Fruit fly (Drosophila melanogaster) whole organism, prepupa: ENCODE measurements around the gene Actbeta.

Experiments
- Blimp-1 ChIP-seq: fragments of 200-800 bp; sonication (Bioruptor generic); optimal IDR thresholded peaks from 3 replicates; lab custom pipeline; 2017; ENCODE audit warnings: missing biosample characterization, missing genetic modification characterization, mild to moderate bottlenecking, moderate library complexity, missing genetic modification reagents
- CG10631 ChIP-seq: fragments of 200-800 bp; sonication (Bioruptor generic); optimal IDR thresholded peaks from 2 replicates; lab custom pipeline; 2016; ENCODE audit warnings: missing biosample characterization, missing genetic modification characterization
- CG10669 ChIP-seq: fragments of 200-800 bp; sonication (Bioruptor generic); optimal IDR thresholded peaks from 3 replicates; lab custom pipeline; 2018; ENCODE audit warnings: missing biosample characterization, mild to moderate bottlenecking, missing genetic modification characterization, moderate library complexity
- CG11762 ChIP-seq: fragments of 200-800 bp; sonication (Bioruptor generic); optimal IDR thresholded peaks from 3 replicates; lab custom pipeline; 2016; ENCODE audit warnings: missing biosample characterization, missing genetic modification characterization; ENCODE audit not compliant: insufficient read depth
- CG1621 ChIP-seq: fragments of 200-800 bp; sonication (Bioruptor generic); optimal IDR thresholded peaks from 3 replicates; lab custom pipeline; 2018; ENCODE audit warnings: missing biosample characterization, mild to moderate bottlenecking, missing genetic modification characterization
- CG16779 ChIP-seq: fragments of 200-800 bp; sonication (Bioruptor generic); optimal IDR thresholded peaks from 3 replicates; lab custom pipeline; 2017; ENCODE audit warnings: missing biosample characterization, mild to moderate bottlenecking, missing genetic modification characterization
- CG31627 ChIP-seq: fragments of 200-800 bp; sonication (Bioruptor generic); optimal IDR thresholded peaks from 3 replicates; lab custom pipeline; 2016; ENCODE audit warnings: missing biosample characterization, missing genetic modification characterization
- CG32006 ChIP-seq: fragments of 200-800 bp; sonication (Bioruptor generic); optimal IDR thresholded peaks from 3 replicates; lab custom pipeline; 2017; ENCODE audit warnings: missing biosample characterization, mild to moderate bottlenecking, missing genetic modification characterization
- CG34406 ChIP-seq: fragments of 200-800 bp; sonication (Bioruptor generic); optimal IDR thresholded peaks from 3 replicates; lab custom pipeline; 2016; ENCODE audit warnings: missing biosample characterization, missing genetic modification characterization
- CG3919 ChIP-seq: fragments of 200-800 bp; sonication (Bioruptor generic); optimal IDR thresholded peaks from 3 replicates; lab custom pipeline; 2016; ENCODE audit warnings: missing biosample characterization, missing genetic modification characterization
- CG4318 ChIP-seq: fragments of 200-800 bp; sonication (Bioruptor generic); optimal IDR thresholded peaks from 3 replicates; lab custom pipeline; 2017; ENCODE audit warnings: missing biosample characterization, mild to moderate bottlenecking, missing genetic modification characterization
- CG6276 ChIP-seq: fragments of 200-800 bp; sonication (Bioruptor generic); optimal IDR thresholded peaks from 2 replicates; lab custom pipeline; 2017; ENCODE audit warnings: missing biosample characterization, mild to moderate bottlenecking, missing genetic modification characterization
- CG6792 ChIP-seq: fragments of 200-800 bp; sonication (Bioruptor generic); optimal IDR thresholded peaks from 3 replicates; lab custom pipeline; 2016; ENCODE audit warnings: missing biosample characterization, missing genetic modification characterization
- CG8319 ChIP-seq: fragments of 200-800 bp; sonication (Bioruptor generic); optimal IDR thresholded peaks from 3 replicates; lab custom pipeline; 2016; ENCODE audit warnings: missing biosample characterization, missing genetic modification characterization
- CG9139 ChIP-seq: fragments of 200-800 bp; sonication (Bioruptor generic); optimal IDR thresholded peaks from 3 replicates; lab custom pipeline; 2017; ENCODE audit warnings: missing biosample characterization, mild to moderate bottlenecking, missing genetic modification characterization
- Eip78C ChIP-seq: fragments of 200-800 bp; sonication (Bioruptor generic); peaks from one replicate; lab custom pipeline; 2016; ENCODE audit warnings: missing biosample characterization, missing genetic modification characterization
- Eip93F ChIP-seq: fragments of 200-800 bp; sonication (Bioruptor generic); optimal IDR thresholded peaks from 2 replicates; lab custom pipeline; 2016; ENCODE audit warnings: missing biosample characterization, mild to moderate bottlenecking, missing genetic modification characterization
- Ets21C ChIP-seq: fragments of 200-800 bp; sonication (Bioruptor generic); optimal IDR thresholded peaks from 3 replicates; lab custom pipeline; 2016; ENCODE audit warnings: missing biosample characterization, missing genetic modification characterization
- Gug ChIP-seq: fragments of 200-800 bp; sonication (Bioruptor generic); IDR thresholded peaks from 2 replicates; pipeline ENCODE4 v1.3.6; 2022; ENCODE audit warnings: missing biosample characterization, missing genetic modification characterization
- Lpt ChIP-seq: fragments of 200-800 bp; sonication (Bioruptor generic); optimal IDR thresholded peaks from 3 replicates; lab custom pipeline; 2016; ENCODE audit warnings: missing biosample characterization, missing genetic modification characterization
- Met ChIP-seq: fragments of 200-800 bp; sonication (Bioruptor generic); optimal IDR thresholded peaks from 3 replicates; lab custom pipeline; 2016; ENCODE audit warnings: missing biosample characterization, missing genetic modification characterization
- Smox ChIP-seq: fragments of 200-800 bp; sonication (Bioruptor generic); optimal IDR thresholded peaks from 3 replicates; lab custom pipeline; 2016; ENCODE audit warnings: missing biosample characterization, missing genetic modification characterization
- Sox14 ChIP-seq: fragments of 200-800 bp; sonication (Bioruptor generic); optimal IDR thresholded peaks from 3 replicates; lab custom pipeline; 2016; ENCODE audit warnings: missing biosample characterization, missing genetic modification characterization
- achi ChIP-seq: fragments of 200-800 bp; sonication (Bioruptor generic); optimal IDR thresholded peaks from 3 replicates; lab custom pipeline; 2016; ENCODE audit warnings: missing biosample characterization, missing genetic modification characterization
- acj6 ChIP-seq: fragments of 200-800 bp; sonication (Bioruptor generic); optimal IDR thresholded peaks from 3 replicates; lab custom pipeline; 2016; ENCODE audit warnings: missing biosample characterization, missing genetic modification characterization
- eg ChIP-seq: fragments of 200-800 bp; sonication (Bioruptor generic); IDR thresholded peaks from 3 replicates; pipeline ENCODE4 v1.3.6; 2022; ENCODE audit warnings: missing biosample characterization, missing genetic modification characterization
- fd59A ChIP-seq: fragments of 200-800 bp; sonication (Bioruptor generic); optimal IDR thresholded peaks from 2 replicates; lab custom pipeline; 2017; ENCODE audit warnings: missing biosample characterization, mild to moderate bottlenecking, missing genetic modification characterization, missing genetic modification reagents
- ss ChIP-seq, 2 experiments: fragments of 200-800 bp; sonication (Bioruptor generic); optimal IDR thresholded peaks; 2 replicates in 1 of 2; 3 replicates in 1 of 2; lab custom pipeline; 2017 to 2018; ENCODE audit warnings: mild to moderate bottlenecking in 2 of 2, missing biosample characterization in 2 of 2, missing genetic modification characterization in 2 of 2, moderate library complexity in 1 of 2
- svp ChIP-seq: fragments of 200-800 bp; sonication (Bioruptor generic); peaks from one replicate; lab custom pipeline; 2016; ENCODE audit warnings: missing biosample characterization, missing genetic modification characterization
- topi ChIP-seq: fragments of 200-800 bp; sonication (Bioruptor generic); optimal IDR thresholded peaks from 3 replicates; lab custom pipeline; 2016; ENCODE audit warnings: missing biosample characterization, missing genetic modification characterization
- vri ChIP-seq: fragments of 200-800 bp; sonication (Bioruptor generic); optimal IDR thresholded peaks from 3 replicates; lab custom pipeline; 2016; ENCODE audit warnings: missing biosample characterization, mild to moderate bottlenecking, missing genetic modification characterization

Actbeta gene

dm6 chr4:1112867-1113769 lies 28.5 kb upstream of the Actbeta start (continued):
- TF ChIP-seq eg (GFP tag; lab: Robert Waterston, UW) (no peak), Met (peak; percentile 94), CG32006 (GFP tag; lab: Kevin White, UChicago) (no peak), Ets21C (GFP tag; lab: Kevin White, UChicago) (peak; percentile 85), CG9139 (GFP tag; lab: Kevin White, UChicago) (no peak), CG3919 (GFP tag; lab: Kevin White, UChicago) (no peak), Sox14 (GFP tag; lab: Kevin White, UChicago) (peak; percentile 96), CG34406 (GFP tag; lab: Kevin White, UChicago) (peak; percentile 94), CG10631 (GFP tag; lab: Kevin White, UChicago) (peak; percentile 92), CG8319 (GFP tag; lab: Kevin White, UChicago) (peak; percentile 85)

- TF ChIP-seq CG31627 (GFP tag; lab: Kevin White, UChicago) (no peak), ss (GFP tag; optimal IDR thresholded peaks at IDR 0.05; lab: Kevin White, UChicago) (no peak), CG9139 (GFP tag; lab: Kevin White, UChicago) (no peak), Met (no peak), Smox (GFP tag; lab: Kevin White, UChicago) (no peak), Eip78C (GFP tag; lab: Kevin White, UChicago) (no peak)
Measured at dm6 chr4:1106114-1106513, 21.5 kb upstream of the Actbeta start.

- TF ChIP-seq vri (GFP tag; lab: Kevin White, UChicago) = no peak
- TF ChIP-seq CG6792 = no peak
- no peak for TF ChIP-seq Lpt (GFP tag; lab: Kevin White, UChicago)
- no peak for TF ChIP-seq Eip93F (GFP tag; lab: Kevin White, UChicago)
- no peak for TF ChIP-seq Gug (GFP tag; lab: Robert Waterston, UW)
- no peak for TF ChIP-seq CG16779
- no peak for TF ChIP-seq CG6276 (GFP tag; lab: Kevin White, UChicago)
- TF ChIP-seq achi (GFP tag; lab: Kevin White, UChicago) = no peak
- no peak for TF ChIP-seq fd59A (GFP tag; lab: Kevin White, UChicago)
- no peak for TF ChIP-seq CG4318 (GFP tag; lab: Kevin White, UChicago)
- no peak for TF ChIP-seq CG8319 (GFP tag; lab: Kevin White, UChicago)
- TF ChIP-seq CG1621 (tag; lab: Kevin White, UChicago) = no peak
- no peak for TF ChIP-seq Blimp-1 (GFP tag; lab: Kevin White, UChicago)
- no peak for TF ChIP-seq svp
- TF ChIP-seq CG10669 (GFP tag; lab: Kevin White, UChicago) = no peak
- no peak for TF ChIP-seq topi (GFP tag; lab: Kevin White, UChicago)
- no peak for TF ChIP-seq CG11762 (GFP tag; lab: Kevin White, UChicago)
- TF ChIP-seq ss (GFP tag; optimal IDR thresholded peaks at IDR 0.05; lab: Kevin White, UChicago) = no peak
- no peak for TF ChIP-seq acj6 (GFP tag; lab: Kevin White, UChicago)
- no peak for TF ChIP-seq CG10631 (GFP tag; lab: Kevin White, UChicago)
Measured at dm6 chr4:1097608-1098262, 13.1 kb upstream of the Actbeta start.

dm6 chr4:1093446-1093845 lies 8.8 kb upstream of the Actbeta start:
- TF ChIP-seq ss (GFP tag; optimal IDR thresholded peaks at IDR 0.05; lab: Kevin White, UChicago) (no peak), Met (peak; percentile 1), achi (GFP tag; lab: Kevin White, UChicago) (no peak), Eip78C (GFP tag; lab: Kevin White, UChicago) (peak; percentile 49)
